Worm (Caenorhabditis elegans): Measurements from ENCODE around the gene decr-1.2.

The decr-1.2 gene

DNA sequence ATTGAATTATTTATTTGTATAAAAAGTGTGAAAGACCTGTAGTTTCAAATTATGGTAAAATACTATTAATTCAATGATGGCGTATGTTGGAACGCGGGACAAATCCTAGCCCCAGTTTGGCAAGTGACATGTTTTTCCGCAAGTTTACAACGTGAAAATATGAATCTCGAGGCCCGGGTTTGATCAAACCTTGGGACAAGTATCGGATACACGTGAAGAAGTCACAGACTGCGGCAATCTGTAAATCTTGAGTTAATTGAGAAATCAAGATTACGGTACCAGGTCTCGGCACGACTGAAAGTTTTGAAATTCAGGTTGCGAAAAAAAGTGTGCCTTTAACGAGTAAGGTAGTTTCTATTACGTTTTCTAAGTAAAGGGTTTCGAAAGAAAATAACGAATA, 37.6 kb downstream of the decr-1.2 start (continued):
- TF ChIP-seq rbr-2 (tag; optimal IDR thresholded peaks at IDR 0.05), result no peak
- no peak for TF ChIP-seq unc-130 (GFP tag; optimal IDR thresholded peaks at IDR 0.05)
- no peak for TF ChIP-seq D1046.2 (GFP tag; IDR thresholded peaks at IDR 0.05)
- no peak for TF ChIP-seq nhr-6 (tag; optimal IDR thresholded peaks at IDR 0.05)
- no peak for TF ChIP-seq ceh-62 (tag; optimal IDR thresholded peaks at IDR 0.05)

DNA sequence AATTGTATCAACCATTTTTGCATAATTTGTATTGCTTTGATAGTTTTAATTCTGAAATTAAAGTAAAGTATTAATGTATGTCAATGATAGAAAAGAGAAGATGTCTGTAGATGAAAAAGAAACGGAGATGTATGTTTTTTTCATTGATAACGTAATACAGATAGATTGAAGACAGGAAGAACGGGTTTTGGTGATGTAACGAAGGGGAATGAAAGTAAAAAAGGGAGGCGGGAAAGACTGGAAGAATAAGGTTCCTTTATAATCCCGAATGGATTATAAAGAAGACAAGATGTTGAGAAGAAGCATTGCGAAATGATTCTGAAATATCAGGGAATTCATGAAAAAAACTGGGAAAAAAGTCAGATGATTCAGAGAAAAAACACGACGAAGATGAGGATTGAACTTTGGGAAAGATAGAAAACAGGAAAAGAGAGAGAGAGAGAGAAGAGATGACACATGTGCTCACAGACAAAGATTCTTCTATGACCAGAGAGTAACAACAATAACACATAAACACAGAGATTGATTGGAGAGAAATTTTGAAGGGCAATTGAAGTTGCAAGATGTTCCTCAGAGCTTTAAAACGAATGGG, 39.7 kb downstream of the decr-1.2 start, which contains the start of gene F54C9.11:
Gene F54C9.11, minus strand, starts transcription at position 51 of the 592 bp plus-strand sequence.
- TF ChIP-seq nhr-28 (tag; optimal IDR thresholded peaks at IDR 0.05), result peak; percentile 16
- TF ChIP-seq lin-39 (tag; optimal IDR thresholded peaks at IDR 0.05), result no peak
- peak in 1 of 2 experiments; percentile 57 for TF ChIP-seq daf-16 (GFP tag; optimal IDR thresholded peaks at IDR 0.05)
- no peak for TF ChIP-seq daf-16 (tag; optimal IDR thresholded peaks at IDR 0.05)
- peak in 1 of 2 experiments; percentile 24 for TF ChIP-seq hif-1 (tag; optimal IDR thresholded peaks at IDR 0.05)
- TF ChIP-seq T26A8.4 (GFP tag; IDR thresholded peaks at IDR 0.05), result peak; percentile 83; the same call in 1 of the 2 replicates
- no peak for TF ChIP-seq lin-29 (GFP tag; IDR thresholded peaks at IDR 0.05)
- peak in 1 of 2 experiments; percentile 55 for TF ChIP-seq mdl-1 (tag; optimal IDR thresholded peaks at IDR 0.05)
- peak; percentile 43; the same call in 1 of the 2 replicates for TF ChIP-seq ctbp-1 (GFP tag; IDR thresholded peaks at IDR 0.05)
- TF ChIP-seq rbr-2 (tag; optimal IDR thresholded peaks at IDR 0.05), result peak; percentile 18
- no peak for TF ChIP-seq zip-2 (tag; optimal IDR thresholded peaks at IDR 0.05)
- TF ChIP-seq lsy-2 (tag; optimal IDR thresholded peaks at IDR 0.05), result peak in 1 of 2 experiments; percentile 45
- no peak for TF ChIP-seq spr-3 (GFP tag; optimal IDR thresholded peaks at IDR 0.05)
- TF ChIP-seq mxl-3 (GFP tag; optimal IDR thresholded peaks at IDR 0.05), result peak; percentile 4
- no peak for TF ChIP-seq cey-2 (tag; optimal IDR thresholded peaks at IDR 0.05; ENCODE audit: borderline replicate concordance, insufficient read depth)
- TF ChIP-seq pqm-1 (tag; optimal IDR thresholded peaks at IDR 0.05), result no peak
- no peak for TF ChIP-seq F37D6.2 (tag; optimal IDR thresholded peaks at IDR 0.05)
- TF ChIP-seq dmd-6 (GFP tag; IDR thresholded peaks at IDR 0.05), result no peak
- peak; percentile 31 for TF ChIP-seq dve-1 (tag; optimal IDR thresholded peaks at IDR 0.05; ENCODE audit: insufficient read depth)
- TF ChIP-seq mep-1 (tag; optimal IDR thresholded peaks at IDR 0.05), result peak; percentile 53
- no peak for TF ChIP-seq R02D3.7 (tag; optimal IDR thresholded peaks at IDR 0.05)
- TF ChIP-seq nhr-48 (tag; optimal IDR thresholded peaks at IDR 0.05), result peak; percentile 51
- peak; percentile 65 for TF ChIP-seq hlh-11 (tag; optimal IDR thresholded peaks at IDR 0.05)
- peak; percentile 57 for TF ChIP-seq hlh-30 (tag; optimal IDR thresholded peaks at IDR 0.05; ENCODE audit: insufficient read depth)

DNA sequence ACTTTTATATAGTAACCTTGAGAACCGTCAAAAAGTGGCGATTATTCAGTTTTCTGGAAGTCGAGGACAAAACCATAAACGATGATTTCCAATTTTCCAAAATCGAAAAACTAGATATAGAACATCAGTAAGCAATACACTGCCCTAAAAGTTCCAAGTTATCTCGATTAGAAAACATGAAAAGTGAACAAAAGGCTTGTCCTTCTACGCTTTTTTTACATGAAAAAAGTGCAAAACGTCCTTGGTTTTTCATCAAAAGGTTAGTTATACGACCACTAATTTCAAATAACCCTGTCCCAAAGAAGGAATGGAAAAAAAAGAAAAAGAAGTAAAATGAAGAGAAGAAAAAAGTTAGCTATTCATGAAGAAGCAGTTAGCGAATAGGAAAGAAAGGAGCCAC, 40.5 kb downstream of the decr-1.2 start:
- TF ChIP-seq nhr-25 (tag; optimal IDR thresholded peaks at IDR 0.05; ENCODE audit: borderline replicate concordance, insufficient read depth) (peak; percentile 51), arid-1 (GFP tag; conservative IDR thresholded peaks at IDR 0.05) (no peak), aha-1 (tag) (peak; percentile 73)

- TF ChIP-seq rbr-2 (tag; optimal IDR thresholded peaks at IDR 0.05) (no peak), ama-1 (optimal IDR thresholded peaks at IDR 0.05) (no peak), fkh-10 (GFP tag; optimal IDR thresholded peaks at IDR 0.05) (peak; percentile 26), dve-1 (tag; optimal IDR thresholded peaks at IDR 0.05; ENCODE audit: insufficient read depth) (peak; percentile 13), aha-1 (tag) (peak; percentile 94), unc-62 (GFP tag; optimal IDR thresholded peaks at IDR 0.05 in 1 of 2) (peak in 1 of 2 experiments; percentile 85), unc-62 (tag; optimal IDR thresholded peaks at IDR 0.05) (no peak), ces-1 (GFP tag; optimal IDR thresholded peaks at IDR 0.05) (peak; percentile 86), lsy-2 (tag; optimal IDR thresholded peaks at IDR 0.05) (peak; percentile 8 to 14), egl-27 (tag; optimal IDR thresholded peaks at IDR 0.05) (no peak)
Observed at ce11 chrII:8587660-8588230, 42.3 kb downstream of the decr-1.2 start.
